Fruit fly (Drosophila melanogaster) whole organism, embryonic: ENCODE measurements around the gene PsGEF.

ENCODE experiments used
- Bgb ChIP-seq: fragments of 200-800 bp; sonication (Bioruptor generic); IDR thresholded peaks from 2 replicates; pipeline ENCODE4 v1.3.6; 2022; ENCODE audit warnings: missing biosample characterization, missing genetic modification characterization; ENCODE audit not compliant: partially characterized antibody
- CG10431 ChIP-seq: fragments of 200-800 bp; sonication (Bioruptor generic); optimal IDR thresholded peaks from 3 replicates; lab custom pipeline; 2018; ENCODE audit warnings: missing biosample characterization, mild to moderate bottlenecking, missing genetic modification characterization
- CG11398 ChIP-seq: fragments of 200-800 bp; sonication (Bioruptor generic); optimal IDR thresholded peaks from 2 replicates; lab custom pipeline; 2016; ENCODE audit warnings: missing biosample characterization, missing genetic modification characterization
- CG12071 ChIP-seq: fragments of 200-800 bp; sonication (Bioruptor generic); optimal IDR thresholded peaks from 3 replicates; lab custom pipeline; 2018; ENCODE audit warnings: missing biosample characterization, mild to moderate bottlenecking, missing genetic modification characterization
- CG13287 ChIP-seq: fragments of 200-800 bp; sonication (Bioruptor generic); IDR thresholded peaks from 2 replicates; pipeline ENCODE4 v1.3.6; 2022; ENCODE audit warnings: missing biosample characterization, missing genetic modification characterization; ENCODE audit not compliant: partially characterized antibody
- CG13624 ChIP-seq: fragments of 200-800 bp; sonication (Bioruptor generic); optimal IDR thresholded peaks from 2 replicates; lab custom pipeline; 2016; ENCODE audit warnings: missing biosample characterization, missing genetic modification characterization
- CG14667 ChIP-seq: fragments of 200-800 bp; sonication (Bioruptor generic); IDR thresholded peaks from 2 replicates; pipeline ENCODE4 v1.3.6; 2022; ENCODE audit warnings: missing biosample characterization, missing genetic modification characterization
- CG15696 ChIP-seq: fragments of 200-800 bp; sonication (Bioruptor generic); optimal IDR thresholded peaks from 2 replicates; lab custom pipeline; 2019; ENCODE audit warnings: missing biosample characterization, mild to moderate bottlenecking, missing genetic modification characterization, moderate library complexity
- CG1602 ChIP-seq: fragments of 200-800 bp; sonication (Bioruptor generic); optimal IDR thresholded peaks from 3 replicates; lab custom pipeline; 2016; ENCODE audit warnings: missing biosample characterization, missing genetic modification characterization
- CG1603 ChIP-seq: fragments of 200-800 bp; sonication (Bioruptor generic); optimal IDR thresholded peaks from 2 replicates; lab custom pipeline; 2019; ENCODE audit warnings: missing biosample characterization, mild to moderate bottlenecking, missing genetic modification characterization, moderate library complexity
- CG17568 ChIP-seq: fragments of 200-800 bp; sonication (Bioruptor generic); optimal IDR thresholded peaks from 2 replicates; lab custom pipeline; 2018; ENCODE audit warnings: missing biosample characterization, mild to moderate bottlenecking, missing genetic modification characterization, moderate library complexity
- CG18262 ChIP-seq: fragments of 200-800 bp; optimal IDR thresholded peaks from 3 replicates; lab custom pipeline; 2019; ENCODE audit warnings: missing biosample characterization, mild to moderate bottlenecking, missing genetic modification characterization, moderate library complexity
- CG18764 ChIP-seq: fragments of 200-800 bp; sonication (Bioruptor generic); optimal IDR thresholded peaks from 3 replicates; lab custom pipeline; 2016; ENCODE audit warnings: missing biosample characterization, missing genetic modification characterization
- CG2712 ChIP-seq: fragments of 200-800 bp; optimal IDR thresholded peaks from 3 replicates; lab custom pipeline; 2019; ENCODE audit warnings: missing biosample characterization, mild to moderate bottlenecking, missing genetic modification characterization, moderate library complexity
- CG30403 ChIP-seq: fragments of 200-800 bp; sonication (Bioruptor generic); optimal IDR thresholded peaks from 3 replicates; lab custom pipeline; 2016; ENCODE audit warnings: missing biosample characterization, missing genetic modification characterization
- CG31365 ChIP-seq: fragments of 200-800 bp; sonication (Bioruptor generic); optimal IDR thresholded peaks from 2 replicates; lab custom pipeline; 2018; ENCODE audit warnings: missing biosample characterization, mild to moderate bottlenecking, missing genetic modification characterization
- CG32772 ChIP-seq: fragments of 200-800 bp; sonication (Bioruptor generic); IDR thresholded peaks from 2 replicates; pipeline ENCODE4 v1.3.6; 2022; ENCODE audit warnings: missing biosample characterization, missing genetic modification characterization
- CG33557 ChIP-seq: fragments of 200-800 bp; sonication (Bioruptor generic); optimal IDR thresholded peaks from 2 replicates; lab custom pipeline; 2019; ENCODE audit warnings: missing biosample characterization, mild to moderate bottlenecking, missing genetic modification characterization, moderate library complexity
- CG3847 ChIP-seq: fragments of 200-800 bp; sonication (Bioruptor generic); IDR thresholded peaks from 2 replicates; pipeline ENCODE4 v1.3.6; 2022; ENCODE audit warnings: missing biosample characterization, missing genetic modification characterization
- CG4360 ChIP-seq: fragments of 200-800 bp; sonication (Bioruptor generic); IDR thresholded peaks from 2 replicates; pipeline ENCODE4 v1.3.6; 2022; ENCODE audit warnings: missing biosample characterization, missing genetic modification characterization
- CG7357 ChIP-seq: fragments of 200-800 bp; sonication (Bioruptor generic); IDR thresholded peaks from 3 replicates; pipeline ENCODE4 v1.3.6; 2022; ENCODE audit warnings: missing biosample characterization, missing genetic modification characterization
- CG8359 ChIP-seq: fragments of 200-800 bp; sonication (Bioruptor generic); optimal IDR thresholded peaks from 2 replicates; lab custom pipeline; 2017; ENCODE audit warnings: missing biosample characterization, mild to moderate bottlenecking, missing genetic modification characterization, borderline replicate concordance
- Dad ChIP-seq: fragments of 200-800 bp; sonication (Bioruptor generic); optimal IDR thresholded peaks from 3 replicates; lab custom pipeline; 2016; ENCODE audit warnings: missing biosample characterization, missing genetic modification characterization
- Dip3 ChIP-seq: fragments of 200-800 bp; sonication (Bioruptor generic); optimal IDR thresholded peaks from 3 replicates; lab custom pipeline; 2016; ENCODE audit warnings: missing biosample characterization, missing genetic modification characterization
- Drgx ChIP-seq: fragments of 200-800 bp; sonication (Bioruptor generic); IDR thresholded peaks from 2 replicates; pipeline ENCODE4 v1.3.6; 2022; ENCODE audit warnings: missing biosample characterization, missing genetic modification characterization
- Fer2 ChIP-seq: fragments of 200-800 bp; sonication (Bioruptor generic); optimal IDR thresholded peaks from 2 replicates; lab custom pipeline; 2018; ENCODE audit warnings: missing biosample characterization, mild to moderate bottlenecking, missing genetic modification characterization, moderate library complexity
- H15 ChIP-seq: fragments of 200-800 bp; sonication (Bioruptor generic); IDR thresholded peaks from 3 replicates; pipeline ENCODE4 v1.3.6; 2022; ENCODE audit warnings: missing biosample characterization, missing genetic modification characterization
- HLH4C ChIP-seq: fragments of 200-800 bp; sonication (Bioruptor generic); IDR thresholded peaks from 3 replicates; pipeline ENCODE4 v1.3.6; 2022; ENCODE audit warnings: missing biosample characterization, missing genetic modification characterization; ENCODE audit not compliant: partially characterized antibody
- HLH54F ChIP-seq: fragments of 200-800 bp; sonication (Bioruptor generic); optimal IDR thresholded peaks from 3 replicates; lab custom pipeline; 2016; ENCODE audit warnings: missing biosample characterization, missing genetic modification characterization
- Hsf ChIP-seq: fragments of 200-800 bp; sonication (Bioruptor generic); optimal IDR thresholded peaks from 3 replicates; lab custom pipeline; 2016; ENCODE audit warnings: missing biosample characterization, missing genetic modification characterization
- Med ChIP-seq: fragments of 200-800 bp; sonication (Bioruptor generic); peaks from one replicate; lab custom pipeline; 2016; ENCODE audit warnings: missing biosample characterization, missing genetic modification characterization, mild to moderate bottlenecking, inconsistent platforms, moderate library complexity
- NC2α ChIP-seq: fragments of 200-800 bp; sonication (Bioruptor generic); optimal IDR thresholded peaks from 2 replicates; lab custom pipeline; 2016; ENCODE audit warnings: missing biosample characterization, missing genetic modification characterization
- Nf-YC ChIP-seq: fragments of 200-800 bp; optimal IDR thresholded peaks from 3 replicates; lab custom pipeline; 2019; ENCODE audit warnings: missing biosample characterization, mild to moderate bottlenecking, missing genetic modification characterization, moderate library complexity
- Optix ChIP-seq: fragments of 200-800 bp; sonication (Bioruptor generic); IDR thresholded peaks from 3 replicates; pipeline ENCODE4 v1.3.6; 2022; ENCODE audit warnings: missing biosample characterization, missing genetic modification characterization
- Ravus ChIP-seq: fragments of 200-800 bp; sonication (Bioruptor generic); IDR thresholded peaks from 2 replicates; pipeline ENCODE4 v1.3.6; 2022; ENCODE audit warnings: missing biosample characterization, missing genetic modification characterization
- Sry-β ChIP-seq: fragments of 200-800 bp; sonication (Bioruptor generic); optimal IDR thresholded peaks from 2 replicates; lab custom pipeline; 2018; ENCODE audit warnings: missing biosample characterization, mild to moderate bottlenecking, missing genetic modification characterization, moderate library complexity
- Usf ChIP-seq: fragments of 200-800 bp; sonication (Bioruptor generic); optimal IDR thresholded peaks from 2 replicates; lab custom pipeline; 2017; ENCODE audit warnings: missing genotype, missing biosample characterization, missing genetic modification characterization
- Vsx1 ChIP-seq: fragments of 200-800 bp; sonication (Bioruptor generic); optimal IDR thresholded peaks from 2 replicates; lab custom pipeline; 2017; ENCODE audit warnings: missing biosample characterization, mild to moderate bottlenecking, missing genetic modification characterization, missing genetic modification reagents
- Xbp1 ChIP-seq: fragments of 200-800 bp; sonication (Bioruptor generic); optimal IDR thresholded peaks from 3 replicates; lab custom pipeline; 2016; ENCODE audit warnings: missing biosample characterization, mild to moderate bottlenecking, missing genetic modification characterization
- YL-1 ChIP-seq: fragments of 200-800 bp; sonication (Bioruptor generic); optimal IDR thresholded peaks from 3 replicates; lab custom pipeline; 2017; ENCODE audit warnings: missing biosample characterization, mild to moderate bottlenecking, missing genetic modification characterization
- ap ChIP-seq: fragments of 200-800 bp; sonication (Bioruptor generic); IDR thresholded peaks from 2 replicates; pipeline ENCODE4 v1.3.6; 2022; ENCODE audit warnings: missing biosample characterization, missing genetic modification characterization
- ash1 ChIP-seq: fragments of 200-800 bp; sonication (Bioruptor generic); optimal IDR thresholded peaks from 2 replicates; lab custom pipeline; 2018; ENCODE audit warnings: missing biosample characterization, mild to moderate bottlenecking, missing genetic modification characterization
- bab2 ChIP-seq: fragments of 200-800 bp; sonication (Bioruptor generic); optimal IDR thresholded peaks from 2 replicates; lab custom pipeline; 2016; ENCODE audit warnings: missing biosample characterization, missing genetic modification characterization
- en ChIP-seq: fragments of 200-800 bp; sonication (Bioruptor generic); optimal IDR thresholded peaks from 2 replicates; lab custom pipeline; 2016; ENCODE audit warnings: missing biosample characterization, missing genetic modification characterization
- grn ChIP-seq: fragments of 200-800 bp; sonication (Bioruptor generic); optimal IDR thresholded peaks from 3 replicates; lab custom pipeline; 2017; ENCODE audit warnings: missing biosample characterization, missing genetic modification characterization
- h ChIP-seq: fragments of >200 bp; optimal IDR thresholded peaks from 2 replicates; lab custom pipeline; 2017
- shn ChIP-seq: fragments of 200-800 bp; sonication (Bioruptor generic); optimal IDR thresholded peaks from 3 replicates; lab custom pipeline; 2016; ENCODE audit warnings: missing biosample characterization, missing genetic modification characterization
- trh ChIP-seq: fragments of 200-800 bp; sonication (Bioruptor generic); optimal IDR thresholded peaks from 2 replicates; lab custom pipeline; 2016; ENCODE audit warnings: missing biosample characterization, missing genetic modification characterization
- vfl ChIP-seq: fragments of 200-800 bp; sonication (Bioruptor generic); optimal IDR thresholded peaks from 2 replicates; lab custom pipeline; 2016; ENCODE audit warnings: missing biosample characterization, missing genetic modification characterization
- vvl ChIP-seq: fragments of 200-800 bp; sonication (Bioruptor generic); IDR thresholded peaks from 2 replicates; pipeline ENCODE4 v1.3.6; 2022; ENCODE audit warnings: missing biosample characterization, missing genetic modification characterization
- z ChIP-seq: fragments of 200-800 bp; sonication (Bioruptor generic); IDR thresholded peaks from 3 replicates; pipeline ENCODE4 v1.3.6; 2022; ENCODE audit warnings: missing biosample characterization, missing genetic modification characterization
- zf30C ChIP-seq: fragments of 200-800 bp; sonication (Bioruptor generic); optimal IDR thresholded peaks from 3 replicates; lab custom pipeline; 2018; ENCODE audit warnings: missing biosample characterization, mild to moderate bottlenecking, missing genetic modification characterization

The PsGEF gene

DNA sequence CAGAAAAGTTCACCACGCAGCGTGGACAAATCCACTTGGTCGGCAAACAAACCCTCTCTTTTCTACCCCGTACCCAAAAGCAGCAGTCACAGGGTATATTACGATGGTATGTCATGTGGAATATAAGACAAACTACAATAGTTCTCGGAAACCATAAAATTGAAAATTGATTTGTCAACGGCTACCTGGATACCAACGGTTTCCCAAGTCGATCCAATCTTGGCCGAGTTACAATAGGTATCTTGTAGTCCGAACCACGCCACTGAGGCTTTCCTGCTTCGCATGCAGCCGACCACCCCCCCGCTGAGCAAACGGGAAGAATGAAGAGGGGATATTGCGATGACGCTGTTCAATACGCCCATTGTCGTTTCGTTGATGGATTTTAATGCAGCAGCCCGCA lies 69.1 kb downstream of the PsGEF start (continued):
- TF ChIP-seq Nf-YC (tag; lab: Kevin White, UChicago) (no peak), CG13624 (GFP tag; lab: Kevin White, UChicago) (no peak), CG8359 (GFP tag; lab: Kevin White, UChicago) (peak; percentile 16), CG32772 (GFP tag; lab: Robert Waterston, UW) (peak; percentile 82), CG12071 (GFP tag; lab: Kevin White, UChicago) (no peak), grn (GFP tag; lab: Kevin White, UChicago) (no peak), CG13287 (GFP tag; lab: Robert Waterston, UW) (no peak), HLH4C (GFP tag; lab: Robert Waterston, UW) (no peak), shn (peak; percentile 35), CG33557 (GFP tag; lab: Kevin White, UChicago) (no peak), Dad (GFP tag; lab: Kevin White, UChicago) (no peak), CG31365 (tag; lab: Kevin White, UChicago) (no peak), ash1 (GFP tag; lab: Kevin White, UChicago) (no peak), Vsx1 (GFP tag; lab: Kevin White, UChicago) (no peak), NC2α (no peak), Optix (peak; percentile 78), H15 (GFP tag; lab: Robert Waterston, UW) (peak; percentile 75; the same call in 1 of the 3 replicates), CG10431 (no peak), Dip3 (GFP tag; lab: Kevin White, UChicago) (no peak), CG18262 (tag; lab: Kevin White, UChicago) (peak; percentile 77), CG30403 (GFP tag; lab: Kevin White, UChicago) (peak; percentile 47), CG15696 (tag; lab: Kevin White, UChicago) (no peak), Med (GFP tag; lab: Kevin White, UChicago) (peak; percentile 91), CG1603 (tag; lab: Kevin White, UChicago) (peak; percentile 79), CG7357 (GFP tag; lab: Robert Waterston, UW) (peak; percentile 63; the same call in 1 of the 3 replicates), ap (GFP tag; lab: Robert Waterston, UW) (no peak), YL-1 (GFP tag; lab: Kevin White, UChicago) (no peak), Usf (GFP tag; lab: Kevin White, UChicago) (no peak), vfl (no peak), Drgx (GFP tag; lab: Robert Waterston, UW) (peak; percentile 80), CG4360 (GFP tag; lab: Robert Waterston, UW) (peak; percentile 60; the same call in 1 of the 2 replicates), HLH54F (GFP tag; lab: Kevin White, UChicago) (no peak), trh (GFP tag; lab: Kevin White, UChicago) (no peak), Fer2 (no peak), zf30C (GFP tag; lab: Kevin White, UChicago) (no peak), Bgb (GFP tag; lab: Robert Waterston, UW) (no peak), CG2712 (peak; percentile 85), bab2 (GFP tag; lab: Kevin White, UChicago) (peak; percentile 21), CG11398 (GFP tag; lab: Kevin White, UChicago) (no peak), vvl (GFP tag; lab: Robert Waterston, UW) (peak; percentile 90), CG18764 (no peak), Xbp1 (GFP tag; lab: Kevin White, UChicago) (peak; percentile 30), Ravus (no peak), CG1602 (GFP tag; lab: Kevin White, UChicago) (peak; percentile 12), en (peak; percentile 31), CG17568 (GFP tag; lab: Kevin White, UChicago) (no peak), Hsf (GFP tag; lab: Kevin White, UChicago) (peak; percentile 42), h (lab: Kevin White, UChicago) (no peak), CG3847 (peak; percentile 40), z (GFP tag; lab: Robert Waterston, UW) (0 out of 3 replicates have a peak, but pooled peaks have one; percentile 23), CG14667 (GFP tag; lab: Robert Waterston, UW) (peak; percentile 73), Sry-β (GFP tag; lab: Kevin White, UChicago) (no peak)
